Worm (Caenorhabditis elegans) whole organism, young adult: Measurements from ENCODE around the gene nhr-158.

Source experiments
- ama-1 ChIP-seq, 3 experiments: fragments of 150-350 bp in 1 of 3; sonication (generic microtip) in 2 of 3; optimal IDR thresholded peaks; 2 replicates each; lab custom pipeline; 2014 to 2018; ENCODE audit warnings: missing biosample characterization in 2 of 3, missing genetic modification characterization in 2 of 3, missing genetic modification reagents in 2 of 3
- egrh-3 ChIP-seq: fragments of 200-800 bp; sonication (Bioruptor generic); IDR thresholded peaks from 2 replicates; pipeline ENCODE4 v1.3.6; 2022; ENCODE audit warnings: missing genetic modification reagents, missing genetic modification characterization, missing compliant biosample characterization
- lin-40 ChIP-seq: sonication (generic microtip); optimal IDR thresholded peaks from 2 replicates; lab custom pipeline; 2016; ENCODE audit warnings: missing genetic modification characterization, mild to moderate bottlenecking, missing compliant biosample characterization, missing genotype, missing genetic modification reagents
- snpc-4 ChIP-seq, 5 experiments: fragments of 150-350 bp in 1 of 5; sonication (generic microtip) in 4 of 5; optimal IDR thresholded peaks; 2 replicates each; lab custom pipeline; 2014 to 2018; ENCODE audit warnings: missing genetic modification characterization in 5 of 5, missing biosample characterization in 3 of 5, antibody characterized with exemption in 2 of 5, mild to moderate bottlenecking in 2 of 5, missing compliant biosample characterization in 2 of 5, missing genotype in 2 of 5, moderate library complexity in 2 of 5, missing genetic modification reagents in 1 of 5

ce11 chrV:3868905-3869304, 5.0 kb downstream of the nhr-158 start, which contains the start of gene nhr-157:
- TF ChIP-seq egrh-3 (GFP tag; lab: Robert Waterston, UW) (no peak), snpc-4 (GFP tag; optimal IDR thresholded peaks at IDR 0.05; lab: Kevin White, UChicago) (no peak), snpc-4 (tag; optimal IDR thresholded peaks at IDR 0.05; lab: Kevin White, UChicago) (no peak), lin-40 (no peak), ama-1 (optimal IDR thresholded peaks at IDR 0.05; lab: Kevin White, UChicago) (no peak), ama-1 (GFP tag; optimal IDR thresholded peaks at IDR 0.05; lab: Kevin White, UChicago) (no peak)
